Fruit fly (Drosophila melanogaster): ENCODE results near the gene CG8563.

DNA sequence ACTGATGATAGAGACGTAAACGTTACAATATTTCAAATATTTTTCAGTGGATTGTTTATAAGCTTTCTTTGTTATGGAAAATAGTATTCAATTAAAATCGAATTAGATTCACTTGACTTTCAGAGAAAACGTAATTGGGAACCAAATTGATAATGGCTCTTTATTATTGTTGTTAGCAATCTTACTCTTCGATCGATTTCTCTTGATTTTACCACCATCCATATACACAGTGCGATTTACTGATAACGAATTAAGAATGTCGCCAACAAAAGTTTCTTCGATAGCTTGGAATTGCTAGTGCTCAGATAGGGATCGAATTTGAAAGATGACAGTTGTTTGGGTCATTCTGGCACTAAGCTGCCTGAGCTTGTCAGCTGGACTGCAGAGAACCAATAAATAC, 9.2 kb downstream of the CG8563 start, which contains the start of gene CG18417:
- TF ChIP-seq vri (GFP tag; optimal IDR thresholded peaks at IDR 0.05) (no peak), ss (GFP tag; optimal IDR thresholded peaks at IDR 0.05) (no peak), CG3032 (tag; optimal IDR thresholded peaks at IDR 0.05) (no peak), Hr39 (GFP tag; optimal IDR thresholded peaks at IDR 0.05) (no peak), Met (GFP tag; optimal IDR thresholded peaks at IDR 0.05) (no peak)

All from whole organism, prepupa.